Worm (Caenorhabditis elegans): ENCODE measurements around the gene tbc-17.
A peak's percentile ranks its signal among the peaks of the same experiment; 100 is the strongest.

tbc-17 gene

ce11 chrII:12694112-12694511 lies at the start of gene tbc-17:
Gene tbc-17, plus strand, starts transcription at chrII:12694412.
- no peak for TF ChIP-seq sma-3 (GFP tag; optimal IDR thresholded peaks at IDR 0.05)

ce11 chrII:12654447-12654846 lies 39.8 kb upstream of the tbc-17 start, which contains the start of gene rgs-4:
Gene rgs-4, plus strand, starts transcription at chrII:12654747.
- no peak for TF ChIP-seq gmeb-1 (tag; optimal IDR thresholded peaks at IDR 0.05)
- TF ChIP-seq zag-1 (tag; optimal IDR thresholded peaks at IDR 0.05): no peak
- TF ChIP-seq snpc-4 (tag; optimal IDR thresholded peaks at IDR 0.05): no peak
- TF ChIP-seq alr-1 (tag; optimal IDR thresholded peaks at IDR 0.05): no peak
- no peak for TF ChIP-seq sma-3 (GFP tag; optimal IDR thresholded peaks at IDR 0.05)
- no peak for TF ChIP-seq lin-13 (GFP tag; optimal IDR thresholded peaks at IDR 0.05)

DNA sequence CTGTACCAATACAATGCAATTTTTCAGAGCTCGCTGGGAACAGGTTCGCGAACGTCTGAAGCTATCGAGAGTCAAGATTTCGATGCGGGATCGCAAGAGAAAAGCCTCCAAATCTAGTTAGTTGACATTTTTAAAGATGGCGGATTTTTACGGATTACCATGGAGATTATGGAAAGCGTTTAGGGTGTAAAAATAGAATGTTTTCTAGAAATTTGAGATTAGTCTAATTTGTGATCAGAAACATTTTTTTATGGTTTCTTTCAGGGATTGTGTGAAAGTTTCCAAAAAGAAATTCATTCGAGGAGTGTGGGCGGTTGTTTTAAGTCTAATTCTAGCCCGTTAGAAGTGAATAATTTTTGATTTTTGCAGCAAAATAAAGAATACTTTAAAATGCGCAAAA lies 38.4 kb upstream of the tbc-17 start:
- TF ChIP-seq ama-1 (optimal IDR thresholded peaks at IDR 0.05): no peak
- TF ChIP-seq skn-1 (tag; optimal IDR thresholded peaks at IDR 0.05): no peak
- TF ChIP-seq elt-3 (tag; optimal IDR thresholded peaks at IDR 0.05): no peak

ce11 chrII:12657620-12658019 lies 36.6 kb upstream of the tbc-17 start:
- no peak for TF ChIP-seq mab-5 (tag; optimal IDR thresholded peaks at IDR 0.05)

- TF ChIP-seq nhr-129 (tag; optimal IDR thresholded peaks at IDR 0.05) (peak; percentile 3), sma-9 (GFP tag; optimal IDR thresholded peaks at IDR 0.05) (no peak), sma-9 (tag; optimal IDR thresholded peaks at IDR 0.05) (no peak), snpc-4 (tag; optimal IDR thresholded peaks at IDR 0.05) (peak; percentile 14), dmd-4 (tag; optimal IDR thresholded peaks at IDR 0.05) (no peak), nhr-11 (tag; optimal IDR thresholded peaks at IDR 0.05) (no peak), unc-39 (tag; optimal IDR thresholded peaks at IDR 0.05) (no peak), F13H6.1 (tag; optimal IDR thresholded peaks at IDR 0.05) (no peak), sem-4 (tag; optimal IDR thresholded peaks at IDR 0.05) (no peak), nhr-23 (tag; optimal IDR thresholded peaks at IDR 0.05) (no peak), crh-2 (tag; optimal IDR thresholded peaks at IDR 0.05) (no peak), ceh-82 (tag; optimal IDR thresholded peaks at IDR 0.05) (no peak), mbf-1 (tag; optimal IDR thresholded peaks at IDR 0.05) (no peak)
Measured at ce11 chrII:12658409-12658808, 35.8 kb upstream of the tbc-17 start.

- peak; percentile 56 for TF ChIP-seq sma-9 (GFP tag; optimal IDR thresholded peaks at IDR 0.05)
- no peak for TF ChIP-seq sma-9 (tag; optimal IDR thresholded peaks at IDR 0.05)
- TF ChIP-seq blmp-1 (tag; optimal IDR thresholded peaks at IDR 0.05; ENCODE audit: insufficient read depth): no peak
- no peak for TF ChIP-seq mbf-1 (tag; optimal IDR thresholded peaks at IDR 0.05)
- TF ChIP-seq ZK546.5 (tag; optimal IDR thresholded peaks at IDR 0.05): no peak
- no peak for TF ChIP-seq nhr-21 (tag; optimal IDR thresholded peaks at IDR 0.05)
- no peak for TF ChIP-seq nhr-23 (tag; optimal IDR thresholded peaks at IDR 0.05)
- TF ChIP-seq unc-55 (GFP tag; optimal IDR thresholded peaks at IDR 0.05): peak; percentile 45
- no peak for TF ChIP-seq zag-1 (tag; optimal IDR thresholded peaks at IDR 0.05)
- TF ChIP-seq ceh-82 (tag; optimal IDR thresholded peaks at IDR 0.05): no peak
- TF ChIP-seq ztf-4 (tag; optimal IDR thresholded peaks at IDR 0.05): no peak
- no peak for TF ChIP-seq elt-1 (tag; optimal IDR thresholded peaks at IDR 0.05)
- no peak for TF ChIP-seq ama-1 (optimal IDR thresholded peaks at IDR 0.05)
- peak in 1 of 2 experiments; percentile 16 for TF ChIP-seq mdl-1 (tag; optimal IDR thresholded peaks at IDR 0.05)
- TF ChIP-seq C34F6.9 (tag; optimal IDR thresholded peaks at IDR 0.05): peak; percentile 59
- TF ChIP-seq lsy-2 (tag; optimal IDR thresholded peaks at IDR 0.05): peak in 1 of 2 experiments; percentile 48
- no peak for TF ChIP-seq skn-1 (tag; optimal IDR thresholded peaks at IDR 0.05)
- TF ChIP-seq alr-1 (tag; optimal IDR thresholded peaks at IDR 0.05): no peak
- TF ChIP-seq lin-39 (tag; optimal IDR thresholded peaks at IDR 0.05): no peak
- TF ChIP-seq R02D3.7 (tag; optimal IDR thresholded peaks at IDR 0.05): no peak
- TF ChIP-seq dmd-4 (tag; optimal IDR thresholded peaks at IDR 0.05): no peak
- no peak for TF ChIP-seq nhr-77 (tag; optimal IDR thresholded peaks at IDR 0.05)
- TF ChIP-seq nhr-129 (tag; optimal IDR thresholded peaks at IDR 0.05): peak; percentile 35
- no peak for TF ChIP-seq fos-1 (tag; optimal IDR thresholded peaks at IDR 0.05)
- no peak for TF ChIP-seq lin-13 (GFP tag; optimal IDR thresholded peaks at IDR 0.05)
- no peak for TF ChIP-seq gmeb-1 (tag; optimal IDR thresholded peaks at IDR 0.05)
- TF ChIP-seq F13H6.1 (tag; optimal IDR thresholded peaks at IDR 0.05): peak; percentile 49
- no peak for TF ChIP-seq nhr-12 (tag; optimal IDR thresholded peaks at IDR 0.05)
- peak; percentile 69 for TF ChIP-seq sem-4 (tag; optimal IDR thresholded peaks at IDR 0.05)
- TF ChIP-seq peb-1 (tag; optimal IDR thresholded peaks at IDR 0.05): no peak
- TF ChIP-seq unc-62 (GFP tag; optimal IDR thresholded peaks at IDR 0.05): no peak
- no peak for TF ChIP-seq nhr-237 (tag; optimal IDR thresholded peaks at IDR 0.05)
Measured at ce11 chrII:12659676-12660371, 34.4 kb upstream of the tbc-17 start.
